Worm (Caenorhabditis elegans): ENCODE data around the gene T22B7.8.

- TF ChIP-seq ets-4 (GFP tag; optimal IDR thresholded peaks at IDR 0.05) (no peak), pha-4 (tag; optimal IDR thresholded peaks at IDR 0.05) (no peak), snpc-4 (GFP tag; optimal IDR thresholded peaks at IDR 0.05) (no peak), snpc-4 (tag; optimal IDR thresholded peaks at IDR 0.05) (no peak), snpc-1.3 (tag; optimal IDR thresholded peaks at IDR 0.05; ENCODE audit: insufficient read depth) (no peak), ama-1 (optimal IDR thresholded peaks at IDR 0.05) (no peak), ama-1 (GFP tag; optimal IDR thresholded peaks at IDR 0.05) (no peak), F57C9.4 (tag; optimal IDR thresholded peaks at IDR 0.05) (no peak), lir-1 (GFP tag; conservative IDR thresholded peaks at IDR 0.05) (no peak), egrh-3 (GFP tag; IDR thresholded peaks at IDR 0.05) (no peak), attf-5 (GFP tag; optimal IDR thresholded peaks at IDR 0.05) (no peak), lsy-27 (tag; optimal IDR thresholded peaks at IDR 0.05; ENCODE audit: borderline replicate concordance, insufficient read depth) (no peak), ceh-27 (GFP tag; optimal IDR thresholded peaks at IDR 0.05) (no peak), sea-2 (GFP tag; IDR thresholded peaks at IDR 0.05) (no peak), unc-62 (GFP tag; optimal IDR thresholded peaks at IDR 0.05) (no peak), pbrm-1 (GFP tag; IDR thresholded peaks at IDR 0.05) (no peak)
These were observed 20.6 kb upstream of the T22B7.8 start, which contains the start of gene octr-1 for ce11 chrX:5611155-5611554.
